Worm (Caenorhabditis elegans): ENCODE measurements around the gene W01C8.1.

ce11 chrX:5709205-5709604 lies 17.0 kb downstream of the W01C8.1 start:
- TF ChIP-seq cog-1 (tag; optimal IDR thresholded peaks at IDR 0.05) (no peak), flt-1 (GFP tag; IDR thresholded peaks at IDR 0.05) (no peak), klf-2 (GFP tag; conservative IDR thresholded peaks at IDR 0.05) (no peak)
